Fruit fly (Drosophila melanogaster): ENCODE results near the gene CG8460.

The CG8460 gene

dm6 chr2L:8205871-8206270 lies 8.9 kb downstream of the CG8460 start, which contains the start of gene CG8419:
CG8419 (plus strand) TSS chr2L:8206171.
- no peak for TF ChIP-seq pan (optimal IDR thresholded peaks at IDR 0.05)
- no peak for TF ChIP-seq sv (GFP tag; optimal IDR thresholded peaks at IDR 0.05)
- no peak for TF ChIP-seq Hr78 (GFP tag; optimal IDR thresholded peaks at IDR 0.05)
- no peak for TF ChIP-seq fru (GFP tag; optimal IDR thresholded peaks at IDR 0.05)
- TF ChIP-seq Dfd (GFP tag; optimal IDR thresholded peaks at IDR 0.05), result no peak
- TF ChIP-seq dmrt93B (GFP tag; optimal IDR thresholded peaks at IDR 0.05), result no peak
- TF ChIP-seq N (GFP tag; optimal IDR thresholded peaks at IDR 0.05), result no peak
- TF ChIP-seq Myc (optimal IDR thresholded peaks at IDR 0.05), result no peak
- no peak for TF ChIP-seq CrebA (GFP tag; optimal IDR thresholded peaks at IDR 0.05; ENCODE audit: borderline replicate concordance)

dm6 chr2L:8209362-8209761 lies 12.4 kb downstream of the CG8460 start:
- TF ChIP-seq fru (GFP tag; optimal IDR thresholded peaks at IDR 0.05) (no peak), Hnf4 (GFP tag; optimal IDR thresholded peaks at IDR 0.05) (no peak), pan (optimal IDR thresholded peaks at IDR 0.05) (no peak), rgr (GFP tag; optimal IDR thresholded peaks at IDR 0.05) (no peak), CrebA (GFP tag; optimal IDR thresholded peaks at IDR 0.05; ENCODE audit: borderline replicate concordance) (no peak), br (GFP tag; optimal IDR thresholded peaks at IDR 0.05) (no peak), CG32264 (GFP tag; optimal IDR thresholded peaks at IDR 0.05) (no peak), dl (GFP tag; optimal IDR thresholded peaks at IDR 0.05; ENCODE audit: insufficient read depth in 1 of 2, partially characterized antibody in 2 of 2) (no peak), jim (GFP tag; optimal IDR thresholded peaks at IDR 0.05) (no peak), Hr83 (GFP tag; optimal IDR thresholded peaks at IDR 0.05; ENCODE audit: poor library complexity, severe bottlenecking) (no peak), Abd-B (GFP tag; optimal IDR thresholded peaks at IDR 0.05) (no peak), sv (GFP tag; optimal IDR thresholded peaks at IDR 0.05) (no peak), sage (GFP tag; optimal IDR thresholded peaks at IDR 0.05) (no peak), psq (GFP tag; optimal IDR thresholded peaks at IDR 0.05) (no peak), Dfd (GFP tag; optimal IDR thresholded peaks at IDR 0.05) (no peak), Hr78 (GFP tag; optimal IDR thresholded peaks at IDR 0.05) (no peak), N (GFP tag; optimal IDR thresholded peaks at IDR 0.05) (no peak)

dm6 chr2L:8210468-8210867 lies 13.5 kb downstream of the CG8460 start:
- no peak for TF ChIP-seq ey (GFP tag; optimal IDR thresholded peaks at IDR 0.05)
- TF ChIP-seq dl (GFP tag; optimal IDR thresholded peaks at IDR 0.05; ENCODE audit: insufficient read depth in 1 of 2, partially characterized antibody in 2 of 2), result no peak
- no peak for TF ChIP-seq GATAd (GFP tag; optimal IDR thresholded peaks at IDR 0.05)
- TF ChIP-seq OdsH (GFP tag; optimal IDR thresholded peaks at IDR 0.05), result no peak
- TF ChIP-seq woc (GFP tag; optimal IDR thresholded peaks at IDR 0.05), result no peak
- no peak for TF ChIP-seq pan (optimal IDR thresholded peaks at IDR 0.05)
- TF ChIP-seq brk (GFP tag; optimal IDR thresholded peaks at IDR 0.05), result no peak
- TF ChIP-seq Hr78 (GFP tag; optimal IDR thresholded peaks at IDR 0.05), result no peak
- TF ChIP-seq fru (GFP tag; optimal IDR thresholded peaks at IDR 0.05), result no peak
- TF ChIP-seq rgr (GFP tag; optimal IDR thresholded peaks at IDR 0.05), result no peak
- TF ChIP-seq usp (GFP tag; optimal IDR thresholded peaks at IDR 0.05), result no peak
- no peak for TF ChIP-seq HLH106 (tag; optimal IDR thresholded peaks at IDR 0.05)
- no peak for TF ChIP-seq Dif (GFP tag; optimal IDR thresholded peaks at IDR 0.05; ENCODE audit: partially characterized antibody)
- no peak for TF ChIP-seq psq (GFP tag; optimal IDR thresholded peaks at IDR 0.05)

dm6 chr2L:8211070-8211469 lies 14.1 kb downstream of the CG8460 start, which contains the start of gene Ssb-c31a:
Ssb-c31a (plus strand) TSS chr2L:8211347.
- peak; percentile 68 for TF ChIP-seq HLH106 (tag; optimal IDR thresholded peaks at IDR 0.05)
- TF ChIP-seq h (GFP tag; optimal IDR thresholded peaks at IDR 0.05), result peak; percentile 83
- TF ChIP-seq CG9705 (GFP tag; optimal IDR thresholded peaks at IDR 0.05), result peak; percentile 38
- peak; percentile 60 for TF ChIP-seq Sp1 (GFP tag; optimal IDR thresholded peaks at IDR 0.05)
- TF ChIP-seq Hr83 (GFP tag; optimal IDR thresholded peaks at IDR 0.05; ENCODE audit: poor library complexity, severe bottlenecking), result no peak
- no peak for TF ChIP-seq dl (GFP tag; optimal IDR thresholded peaks at IDR 0.05; ENCODE audit: insufficient read depth in 1 of 2, partially characterized antibody in 2 of 2)
- TF ChIP-seq woc (GFP tag; optimal IDR thresholded peaks at IDR 0.05), result peak; percentile 73
- no peak for TF ChIP-seq Dif (GFP tag; optimal IDR thresholded peaks at IDR 0.05; ENCODE audit: partially characterized antibody)
- TF ChIP-seq Rel (GFP tag; optimal IDR thresholded peaks at IDR 0.05), result no peak
- peak; percentile 49 for TF ChIP-seq Rel (tag; optimal IDR thresholded peaks at IDR 0.05)
- peak; percentile 72 for TF ChIP-seq rgr (GFP tag; optimal IDR thresholded peaks at IDR 0.05)
- TF ChIP-seq Abd-B (GFP tag; optimal IDR thresholded peaks at IDR 0.05), result no peak
- peak; percentile 32 for TF ChIP-seq dmrt93B (GFP tag; optimal IDR thresholded peaks at IDR 0.05)
- TF ChIP-seq Mio (GFP tag; optimal IDR thresholded peaks at IDR 0.05), result no peak
- peak; percentile 65 for TF ChIP-seq sv (GFP tag; optimal IDR thresholded peaks at IDR 0.05)
- peak; percentile 78 for TF ChIP-seq fru (GFP tag; optimal IDR thresholded peaks at IDR 0.05)
- TF ChIP-seq Vsx2 (GFP tag; optimal IDR thresholded peaks at IDR 0.05; ENCODE audit: partially characterized antibody), result no peak
- TF ChIP-seq br (GFP tag; optimal IDR thresholded peaks at IDR 0.05), result peak; percentile 80
- TF ChIP-seq Jra (GFP tag; optimal IDR thresholded peaks at IDR 0.05), result peak; percentile 90
- TF ChIP-seq psq (GFP tag; optimal IDR thresholded peaks at IDR 0.05), result peak; percentile 58
- no peak for TF ChIP-seq lola (GFP tag; optimal IDR thresholded peaks at IDR 0.05)
- TF ChIP-seq dsf (GFP tag; optimal IDR thresholded peaks at IDR 0.05; ENCODE audit: borderline replicate concordance), result peak; percentile 81
- peak; percentile 60 for TF ChIP-seq OdsH (GFP tag; optimal IDR thresholded peaks at IDR 0.05)
- peak; percentile 34 for TF ChIP-seq CG32264 (GFP tag; optimal IDR thresholded peaks at IDR 0.05)
- no peak for TF ChIP-seq pan (optimal IDR thresholded peaks at IDR 0.05)
- peak; percentile 84 for TF ChIP-seq brk (GFP tag; optimal IDR thresholded peaks at IDR 0.05)
- peak; percentile 48 for TF ChIP-seq sage (GFP tag; optimal IDR thresholded peaks at IDR 0.05)
- peak; percentile 61 for TF ChIP-seq GATAd (GFP tag; optimal IDR thresholded peaks at IDR 0.05)
- TF ChIP-seq Myc (optimal IDR thresholded peaks at IDR 0.05), result no peak
- peak; percentile 51 for TF ChIP-seq ey (GFP tag; optimal IDR thresholded peaks at IDR 0.05)
- TF ChIP-seq foxo (GFP tag; optimal IDR thresholded peaks at IDR 0.05), result peak; percentile 71 to 75
- no peak for TF ChIP-seq usp (GFP tag; optimal IDR thresholded peaks at IDR 0.05)
- peak; percentile 81 for TF ChIP-seq Hnf4 (GFP tag; optimal IDR thresholded peaks at IDR 0.05)
- peak; percentile 88 for TF ChIP-seq tai (GFP tag; optimal IDR thresholded peaks at IDR 0.05)
- TF ChIP-seq jim (GFP tag; optimal IDR thresholded peaks at IDR 0.05), result no peak
- no peak for TF ChIP-seq Hr78 (GFP tag; optimal IDR thresholded peaks at IDR 0.05)
- TF ChIP-seq N (GFP tag; optimal IDR thresholded peaks at IDR 0.05), result no peak
